Fruit fly (Drosophila melanogaster): Measurements from ENCODE around the gene Ms.

DNA sequence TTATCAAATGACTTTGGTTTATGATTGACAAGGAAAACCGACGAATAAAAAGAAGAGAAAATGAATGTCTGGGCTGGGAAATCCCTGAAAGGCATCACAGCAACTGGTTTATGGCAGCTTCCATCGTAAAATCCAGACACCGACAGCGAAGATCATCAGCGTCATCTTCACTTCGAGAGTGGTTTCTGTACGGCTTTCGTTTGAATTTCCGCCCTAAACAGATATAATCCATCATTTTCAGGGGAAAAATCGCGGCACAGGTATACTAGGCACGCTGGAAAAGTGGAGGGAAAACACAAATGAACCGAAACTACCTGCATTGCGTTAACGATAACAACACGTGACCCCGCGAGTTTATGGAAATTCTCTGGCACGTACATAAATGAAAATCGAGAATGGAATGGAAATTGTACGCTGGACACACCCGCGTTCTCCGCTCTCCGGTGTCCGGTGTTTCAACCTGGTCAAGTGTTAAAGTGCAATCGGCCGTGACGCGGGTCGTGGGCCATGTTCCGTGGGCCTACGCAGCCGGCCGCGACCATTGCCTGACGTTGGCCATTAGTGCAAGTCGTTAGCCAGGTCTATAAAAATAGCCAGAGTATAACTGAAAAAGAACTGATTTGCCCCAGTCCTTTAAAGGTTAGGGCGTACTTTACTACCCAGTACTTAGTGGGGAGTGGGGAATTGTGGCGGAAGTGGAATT is 43.8 kb upstream of the Ms start:
- TF ChIP-seq OdsH (GFP tag; optimal IDR thresholded peaks at IDR 0.05) (no peak), dac (GFP tag; optimal IDR thresholded peaks at IDR 0.05) (no peak), CG6808 (GFP tag; optimal IDR thresholded peaks at IDR 0.05) (no peak)

Data from whole organism, prepupa.